Worm (Caenorhabditis elegans) whole organism, mixed stage, embryonic: Measurements from ENCODE around the gene ubc-24.

Experiments
- blmp-1 ChIP-seq: fragments of 150-350 bp; optimal IDR thresholded peaks from 2 replicates; lab custom pipeline; 2014; ENCODE audit warnings: missing biosample characterization, missing genetic modification characterization
- ceh-39 ChIP-seq: fragments of 150-350 bp; optimal IDR thresholded peaks from 2 replicates; lab custom pipeline; 2014; ENCODE audit warnings: missing biosample characterization, missing genetic modification characterization
- ces-1 ChIP-seq: fragments of 150-350 bp; optimal IDR thresholded peaks from 2 replicates; lab custom pipeline; 2014; ENCODE audit warnings: missing biosample characterization, missing genetic modification reagents, missing genetic modification characterization
- ham-2 ChIP-seq: fragments of 200-800 bp; sonication (Bioruptor generic); optimal IDR thresholded peaks from 2 replicates; lab custom pipeline; 2018; ENCODE audit warnings: mild to moderate bottlenecking, missing genetic modification characterization, missing compliant biosample characterization
- lin-13 ChIP-seq: fragments of 150-350 bp; optimal IDR thresholded peaks from 2 replicates; lab custom pipeline; 2014; ENCODE audit warnings: missing biosample characterization, missing genetic modification characterization
- lsy-2 ChIP-seq: fragments of 150-350 bp; optimal IDR thresholded peaks from 2 replicates; lab custom pipeline; 2014; ENCODE audit warnings: missing biosample characterization, missing genetic modification characterization
- mab-5 ChIP-seq: fragments of 150-350 bp; optimal IDR thresholded peaks from 2 replicates; lab custom pipeline; 2014; ENCODE audit warnings: missing biosample characterization, missing genetic modification characterization
- nhr-237 ChIP-seq: fragments of 150-350 bp; optimal IDR thresholded peaks from 2 replicates; lab custom pipeline; 2014; ENCODE audit warnings: missing biosample characterization, missing genetic modification characterization
- snpc-4 ChIP-seq: fragments of 150-350 bp; optimal IDR thresholded peaks from 2 replicates; lab custom pipeline; 2014; ENCODE audit warnings: missing biosample characterization, missing genetic modification characterization
- unc-39 ChIP-seq: fragments of 150-350 bp; optimal IDR thresholded peaks from 2 replicates; lab custom pipeline; 2014; ENCODE audit warnings: missing biosample characterization, missing genetic modification characterization
- unc-62 ChIP-seq: fragments of 150-350 bp; optimal IDR thresholded peaks from 2 replicates; lab custom pipeline; 2014; ENCODE audit warnings: missing biosample characterization, missing genetic modification reagents, missing genetic modification characterization
- zip-8 ChIP-seq: fragments of 150-350 bp; optimal IDR thresholded peaks from 2 replicates; lab custom pipeline; 2014; ENCODE audit warnings: missing biosample characterization, missing genetic modification characterization
- ztf-11 ChIP-seq: fragments of 150-350 bp; optimal IDR thresholded peaks from 2 replicates; lab custom pipeline; 2014; ENCODE audit warnings: missing biosample characterization, missing genetic modification characterization

ce11 chrII:8394205-8394604, 11.2 kb upstream of the ubc-24 start, which contains the start of gene F49E12.8:
- TF ChIP-seq ztf-11 (tag; lab: Kevin White, UChicago) = no peak
- no peak for TF ChIP-seq mab-5
- TF ChIP-seq lin-13 (tag; lab: Kevin White, UChicago) = no peak
- TF ChIP-seq unc-62 (GFP tag; lab: Kevin White, UChicago) = no peak
- no peak for TF ChIP-seq ham-2
- no peak for TF ChIP-seq lsy-2
- TF ChIP-seq ces-1 (GFP tag; lab: Kevin White, UChicago) = no peak
- TF ChIP-seq unc-39 = no peak
- TF ChIP-seq ceh-39 (tag; lab: Kevin White, UChicago) = no peak
- TF ChIP-seq snpc-4 (tag; lab: Kevin White, UChicago) = no peak
- TF ChIP-seq nhr-237 (tag; lab: Kevin White, UChicago) = no peak
- no peak for TF ChIP-seq zip-8
- TF ChIP-seq blmp-1 (tag; lab: Kevin White, UChicago) = no peak
